Worm (Caenorhabditis elegans) whole organism, L1 larva: ENCODE data around the gene exos-2.

Experiments used
- C04F5.9 ChIP-seq: sonication (generic microtip); optimal IDR thresholded peaks from 2 replicates; lab custom pipeline; 2016; ENCODE audit warnings: missing genetic modification characterization, missing compliant biosample characterization
- C16A3.4 ChIP-seq: fragments of 150-350 bp; optimal IDR thresholded peaks from 2 replicates; lab custom pipeline; 2014; ENCODE audit warnings: missing biosample characterization, missing genetic modification characterization
- F16B12.6 ChIP-seq: fragments of 150-350 bp; optimal IDR thresholded peaks from 2 replicates; lab custom pipeline; 2014; ENCODE audit warnings: missing biosample characterization, missing genetic modification characterization
- Y116A8C.19 ChIP-seq: sonication (generic microtip); optimal IDR thresholded peaks from 2 replicates; lab custom pipeline; 2016; ENCODE audit warnings: missing compliant biosample characterization, missing genetic modification characterization, borderline replicate concordance
- alr-1 ChIP-seq: fragments of 200-800 bp; sonication (Bioruptor generic); optimal IDR thresholded peaks from 2 replicates; lab custom pipeline; 2018; ENCODE audit warnings: borderline replicate concordance, mild to moderate bottlenecking, missing genetic modification characterization, missing compliant biosample characterization
- blmp-1 ChIP-seq: fragments of 150-350 bp; optimal IDR thresholded peaks from 2 replicates; lab custom pipeline; 2014; ENCODE audit warnings: missing biosample characterization, missing genetic modification characterization
- ceh-63 ChIP-seq: fragments of 200-800 bp; sonication (Bioruptor generic); optimal IDR thresholded peaks from 2 replicates; lab custom pipeline; 2018; ENCODE audit warnings: mild to moderate bottlenecking, missing genetic modification characterization, missing compliant biosample characterization
- ceh-8 ChIP-seq: fragments of 200-800 bp; sonication (Bioruptor generic); optimal IDR thresholded peaks from 2 replicates; lab custom pipeline; 2018; ENCODE audit warnings: mild to moderate bottlenecking, missing genetic modification characterization, moderate library complexity, missing compliant biosample characterization
- ceh-82 ChIP-seq, 3 experiments: fragments of 150-350 bp in 1 of 3; sonication (generic microtip) in 2 of 3; optimal IDR thresholded peaks; 2 replicates each; lab custom pipeline; 2014 to 2017; ENCODE audit warnings: missing biosample characterization in 3 of 3, missing genetic modification characterization in 3 of 3
- ceh-90 ChIP-seq: sonication (generic microtip); optimal IDR thresholded peaks from 2 replicates; lab custom pipeline; 2016; ENCODE audit warnings: missing genetic modification characterization, missing compliant biosample characterization
- ces-1 ChIP-seq: fragments of 150-350 bp; optimal IDR thresholded peaks from 2 replicates; lab custom pipeline; 2014; ENCODE audit warnings: missing biosample characterization, missing genetic modification reagents, missing genetic modification characterization
- dpl-1 ChIP-seq, 3 experiments: fragments of 150-350 bp in 2 of 3; sonication (generic microtip) in 1 of 3; optimal IDR thresholded peaks; 2 replicates each; lab custom pipeline; 2014 to 2017; ENCODE audit warnings: missing biosample characterization in 3 of 3, missing genetic modification characterization in 3 of 3, missing genetic modification reagents in 3 of 3
- dsc-1 ChIP-seq: sonication (generic microtip); optimal IDR thresholded peaks from 2 replicates; lab custom pipeline; 2016; ENCODE audit warnings: mild to moderate bottlenecking, missing genetic modification characterization, missing compliant biosample characterization
- efl-1 ChIP-seq, 4 experiments: fragments of 150-350 bp; optimal IDR thresholded peaks in 3 of 4; peaks in 1 of 4; 1 replicate in 1 of 4; 2 replicates in 3 of 4; lab custom pipeline; 2014; ENCODE audit warnings: missing biosample characterization in 2 of 4, missing genetic modification characterization in 2 of 4, missing genetic modification reagents in 2 of 4
- egl-27 ChIP-seq, 2 experiments: fragments of 150-350 bp in 1 of 2; sonication (generic microtip); optimal IDR thresholded peaks; 3 replicates each; lab custom pipeline; 2017 to 2018; ENCODE audit warnings: missing biosample characterization in 2 of 2, missing genetic modification characterization in 2 of 2, missing genetic modification reagents in 2 of 2
- elt-3 ChIP-seq, 6 experiments: fragments of 150-350 bp in 1 of 6; sonication (generic microtip); optimal IDR thresholded peaks; 2 replicates each; lab custom pipeline; 2017 to 2018; ENCODE audit warnings: missing biosample characterization in 6 of 6, missing genetic modification characterization in 6 of 6, inconsistent platforms in 1 of 6
- fkh-10 ChIP-seq: sonication (generic microtip); optimal IDR thresholded peaks from 2 replicates; lab custom pipeline; 2017; ENCODE audit warnings: missing biosample characterization, missing genetic modification reagents, missing genetic modification characterization
- fkh-8 ChIP-seq: sonication (generic microtip); optimal IDR thresholded peaks from 2 replicates; lab custom pipeline; 2016; ENCODE audit warnings: mild to moderate bottlenecking, missing genetic modification characterization, missing compliant biosample characterization
- fos-1 ChIP-seq: fragments of 150-350 bp; optimal IDR thresholded peaks from 2 replicates; lab custom pipeline; 2014; ENCODE audit warnings: missing biosample characterization, missing genetic modification characterization
- grh-1 ChIP-seq: fragments of 200-800 bp; sonication (Bioruptor generic); IDR thresholded peaks from 2 replicates; pipeline ENCODE4 v1.3.6; 2022; ENCODE audit warnings: missing genetic modification reagents, missing genetic modification characterization, missing compliant biosample characterization
- hlh-4 ChIP-seq: sonication (generic microtip); optimal IDR thresholded peaks from 2 replicates; lab custom pipeline; 2016; ENCODE audit warnings: mild to moderate bottlenecking, missing genetic modification characterization, missing compliant biosample characterization
- irx-1 ChIP-seq: sonication (generic microtip); optimal IDR thresholded peaks from 2 replicates; lab custom pipeline; 2016; ENCODE audit warnings: missing genetic modification characterization, missing compliant biosample characterization
- isw-1 ChIP-seq: fragments of 200-800 bp; sonication (Bioruptor generic); IDR thresholded peaks from 2 replicates; pipeline ENCODE4 v1.3.6; 2022; ENCODE audit warnings: missing genetic modification characterization, missing compliant biosample characterization
- jun-1 ChIP-seq: fragments of 150-350 bp; optimal IDR thresholded peaks from 2 replicates; lab custom pipeline; 2014; ENCODE audit warnings: missing biosample characterization, missing genetic modification reagents, missing genetic modification characterization
- lin-14 ChIP-seq: fragments of 200-800 bp; sonication (Bioruptor generic); optimal IDR thresholded peaks from 2 replicates; lab custom pipeline; 2018; ENCODE audit warnings: mild to moderate bottlenecking, missing genetic modification characterization, moderate library complexity, missing compliant biosample characterization
- lin-15B ChIP-seq: fragments of 150-350 bp; sonication (generic microtip); optimal IDR thresholded peaks from 3 replicates; lab custom pipeline; 2014; ENCODE audit warnings: missing biosample characterization, missing genetic modification characterization
- lir-3 ChIP-seq: sonication (generic microtip); optimal IDR thresholded peaks from 2 replicates; lab custom pipeline; 2016; ENCODE audit warnings: mild to moderate bottlenecking, missing genetic modification characterization, moderate library complexity, missing compliant biosample characterization; ENCODE audit not compliant: poor library complexity
- lsy-2 ChIP-seq, 2 experiments: fragments of 150-350 bp; optimal IDR thresholded peaks; 2 replicates each; lab custom pipeline; 2014; ENCODE audit warnings: missing biosample characterization in 2 of 2, missing genetic modification characterization in 2 of 2
- mdl-1 ChIP-seq, 2 experiments: fragments of 150-350 bp; optimal IDR thresholded peaks; 2 replicates each; lab custom pipeline; 2014 to 2017; ENCODE audit warnings: missing biosample characterization in 2 of 2, missing genetic modification characterization in 2 of 2, inconsistent platforms in 1 of 2
- mef-2 ChIP-seq: fragments of 150-350 bp; optimal IDR thresholded peaks from 2 replicates; lab custom pipeline; 2014; ENCODE audit warnings: missing biosample characterization, missing genetic modification characterization
- mep-1 ChIP-seq: fragments of 150-350 bp; optimal IDR thresholded peaks from 2 replicates; lab custom pipeline; 2014; ENCODE audit warnings: missing biosample characterization, missing genetic modification characterization
- nhr-11 ChIP-seq: fragments of 150-350 bp; optimal IDR thresholded peaks from 2 replicates; lab custom pipeline; 2014; ENCODE audit warnings: missing biosample characterization, missing genetic modification characterization
- nhr-12 ChIP-seq: sonication (generic microtip); optimal IDR thresholded peaks from 2 replicates; lab custom pipeline; 2017; ENCODE audit warnings: missing biosample characterization, missing genetic modification characterization
- nhr-20 ChIP-seq: sonication (generic microtip); optimal IDR thresholded peaks from 2 replicates; lab custom pipeline; 2016; ENCODE audit warnings: mild to moderate bottlenecking, missing genetic modification characterization, missing compliant biosample characterization
- nhr-237 ChIP-seq: fragments of 150-350 bp; optimal IDR thresholded peaks from 2 replicates; lab custom pipeline; 2014; ENCODE audit warnings: missing biosample characterization, missing genetic modification characterization
- nhr-47 ChIP-seq: sonication (generic microtip); optimal IDR thresholded peaks from 2 replicates; lab custom pipeline; 2016; ENCODE audit warnings: mild to moderate bottlenecking, missing genetic modification characterization, moderate library complexity, missing compliant biosample characterization
- nhr-71 ChIP-seq: sonication (generic microtip); optimal IDR thresholded peaks from 2 replicates; lab custom pipeline; 2016; ENCODE audit warnings: mild to moderate bottlenecking, missing genetic modification characterization, moderate library complexity, missing compliant biosample characterization
- nhr-77 ChIP-seq: fragments of 150-350 bp; optimal IDR thresholded peaks from 2 replicates; lab custom pipeline; 2014; ENCODE audit warnings: missing biosample characterization, missing genetic modification characterization
- nhr-84 ChIP-seq: sonication (generic microtip); optimal IDR thresholded peaks from 2 replicates; lab custom pipeline; 2017; ENCODE audit warnings: missing biosample characterization, missing genetic modification characterization
- nhr-85 ChIP-seq: sonication (generic microtip); peaks from one replicate; lab custom pipeline; 2016; ENCODE audit warnings: missing genetic modification characterization, inconsistent platforms, missing compliant biosample characterization
- pqm-1 ChIP-seq: sonication (generic microtip); optimal IDR thresholded peaks from 3 replicates; lab custom pipeline; 2017; ENCODE audit warnings: missing biosample characterization, missing genetic modification characterization
- skn-1 ChIP-seq: fragments of 150-350 bp; optimal IDR thresholded peaks from 2 replicates; lab custom pipeline; 2014; ENCODE audit warnings: missing biosample characterization, missing genetic modification characterization
- snu-23 ChIP-seq: sonication (generic microtip); optimal IDR thresholded peaks from 2 replicates; lab custom pipeline; 2016; ENCODE audit warnings: missing genetic modification characterization, missing compliant biosample characterization
- sptf-1 ChIP-seq: fragments of 150-350 bp; optimal IDR thresholded peaks from 2 replicates; lab custom pipeline; 2014; ENCODE audit warnings: missing biosample characterization, missing genetic modification characterization
- swsn-7 ChIP-seq: sonication (generic microtip); optimal IDR thresholded peaks from 2 replicates; lab custom pipeline; 2016; ENCODE audit warnings: missing genetic modification characterization, missing compliant biosample characterization
- tbx-2 ChIP-seq: sonication (generic microtip); optimal IDR thresholded peaks from 2 replicates; lab custom pipeline; 2016; ENCODE audit warnings: missing genetic modification characterization, missing compliant biosample characterization
- tlp-1 ChIP-seq: fragments of 150-350 bp; optimal IDR thresholded peaks from 2 replicates; lab custom pipeline; 2014; ENCODE audit warnings: missing biosample characterization, missing genetic modification characterization
- unc-130 ChIP-seq: fragments of 150-350 bp; optimal IDR thresholded peaks from 2 replicates; lab custom pipeline; 2017; ENCODE audit warnings: missing biosample characterization, missing genetic modification characterization, inconsistent platforms
- unc-30 ChIP-seq: sonication (generic microtip); optimal IDR thresholded peaks from 2 replicates; lab custom pipeline; 2017; ENCODE audit warnings: missing biosample characterization, missing genetic modification characterization
- unc-62 ChIP-seq: fragments of 150-350 bp; optimal IDR thresholded peaks from 2 replicates; lab custom pipeline; 2014; ENCODE audit warnings: missing biosample characterization, missing genetic modification reagents, missing genetic modification characterization
- xbp-1 ChIP-seq: sonication (generic microtip); optimal IDR thresholded peaks from 2 replicates; lab custom pipeline; 2016; ENCODE audit warnings: missing genetic modification characterization, missing compliant biosample characterization

exos-2 gene

ce11 chrIV:6366032-6366431 lies 49.2 kb upstream of the exos-2 start:
- no peak for TF ChIP-seq lir-3 (tag; lab: Kevin White, UChicago)
- peak; percentile 31 for TF ChIP-seq ces-1 (GFP tag; lab: Kevin White, UChicago)
- TF ChIP-seq nhr-237: no peak
- TF ChIP-seq dsc-1 (tag; lab: Kevin White, UChicago): no peak
- no peak for TF ChIP-seq isw-1
- peak; percentile 21 for TF ChIP-seq nhr-71
- TF ChIP-seq sptf-1 (tag; lab: Kevin White, UChicago): no peak
- no peak for TF ChIP-seq snu-23
- no peak for TF ChIP-seq F16B12.6 (tag; lab: Kevin White, UChicago)
- no peak for TF ChIP-seq skn-1 (tag; lab: Kevin White, UChicago)
- no peak for TF ChIP-seq nhr-11 (tag; lab: Kevin White, UChicago)
- TF ChIP-seq tlp-1 (tag; lab: Kevin White, UChicago): no peak
- no peak for TF ChIP-seq unc-62 (GFP tag; lab: Kevin White, UChicago)
- no peak for TF ChIP-seq ceh-8 (GFP tag; lab: Kevin White, UChicago)
- no peak for TF ChIP-seq mef-2 (tag; lab: Kevin White, UChicago)
- no peak for TF ChIP-seq dpl-1 (GFP tag; optimal IDR thresholded peaks at IDR 0.05; lab: Kevin White, UChicago)
- TF ChIP-seq blmp-1 (tag; lab: Kevin White, UChicago): no peak
- TF ChIP-seq pqm-1 (tag; lab: Kevin White, UChicago): no peak
- TF ChIP-seq Y116A8C.19 (tag; lab: Kevin White, UChicago): no peak
- TF ChIP-seq C04F5.9 (tag; lab: Kevin White, UChicago): no peak
- TF ChIP-seq lsy-2 (tag; optimal IDR thresholded peaks at IDR 0.05; lab: Kevin White, UChicago): no peak
- no peak for TF ChIP-seq ceh-63 (GFP tag; lab: Kevin White, UChicago)
- no peak for TF ChIP-seq hlh-4 (tag; lab: Kevin White, UChicago)
- TF ChIP-seq elt-3 (tag; optimal IDR thresholded peaks at IDR 0.05; lab: Kevin White, UChicago): no peak
- no peak for TF ChIP-seq ceh-82 (tag; optimal IDR thresholded peaks at IDR 0.05; lab: Kevin White, UChicago)
- no peak for TF ChIP-seq ceh-90 (tag; lab: Kevin White, UChicago)
- TF ChIP-seq lin-15B (tag; lab: Kevin White, UChicago): no peak
- no peak for TF ChIP-seq tbx-2 (tag; lab: Kevin White, UChicago)
- no peak for TF ChIP-seq fkh-8 (tag; lab: Kevin White, UChicago)
- TF ChIP-seq fkh-10 (GFP tag; lab: Kevin White, UChicago): peak; percentile 67
- no peak for TF ChIP-seq unc-130 (tag; lab: Kevin White, UChicago)
- TF ChIP-seq mdl-1 (tag; optimal IDR thresholded peaks at IDR 0.05; lab: Kevin White, UChicago): no peak
- no peak for TF ChIP-seq grh-1 (GFP tag; lab: Robert Waterston, UW)
- TF ChIP-seq efl-1 (optimal IDR thresholded peaks at IDR 0.05; lab: Kevin White, UChicago): no peak
- peak in 1 of 2 experiments; percentile 39 for TF ChIP-seq efl-1 (GFP tag; optimal IDR thresholded peaks at IDR 0.05 in 1 of 2; lab: Kevin White, UChicago)
- no peak for TF ChIP-seq nhr-47 (tag; lab: Kevin White, UChicago)
- TF ChIP-seq lin-14 (GFP tag; lab: Kevin White, UChicago): peak; percentile 62
- no peak for TF ChIP-seq nhr-84 (tag; lab: Kevin White, UChicago)

- TF ChIP-seq C16A3.4 (tag; lab: Kevin White, UChicago): no peak
- TF ChIP-seq ceh-82 (tag; optimal IDR thresholded peaks at IDR 0.05; lab: Kevin White, UChicago): no peak
- no peak for TF ChIP-seq jun-1
- peak; percentile 2 for TF ChIP-seq xbp-1 (tag; lab: Kevin White, UChicago)
- TF ChIP-seq unc-62 (GFP tag; lab: Kevin White, UChicago): no peak
- no peak for TF ChIP-seq nhr-77 (tag; lab: Kevin White, UChicago)
- no peak for TF ChIP-seq nhr-84 (tag; lab: Kevin White, UChicago)
- peak; percentile 80 for TF ChIP-seq nhr-85
- TF ChIP-seq nhr-20 (tag; lab: Kevin White, UChicago): peak; percentile 22
- no peak for TF ChIP-seq nhr-12 (tag; lab: Kevin White, UChicago)
- peak; percentile 26 for TF ChIP-seq swsn-7 (tag; lab: Kevin White, UChicago)
- TF ChIP-seq fos-1 (tag; lab: Kevin White, UChicago): no peak
- TF ChIP-seq tlp-1 (tag; lab: Kevin White, UChicago): no peak
- no peak for TF ChIP-seq hlh-4 (tag; lab: Kevin White, UChicago)
- peak; percentile 56 for TF ChIP-seq nhr-47 (tag; lab: Kevin White, UChicago)
- TF ChIP-seq unc-130 (tag; lab: Kevin White, UChicago): no peak
- TF ChIP-seq fkh-10 (GFP tag; lab: Kevin White, UChicago): no peak
- no peak for TF ChIP-seq egl-27 (tag; optimal IDR thresholded peaks at IDR 0.05; lab: Kevin White, UChicago)
- TF ChIP-seq lin-14 (GFP tag; lab: Kevin White, UChicago): no peak
- no peak for TF ChIP-seq mep-1 (tag; lab: Kevin White, UChicago)
- peak; percentile 36 for TF ChIP-seq dsc-1 (tag; lab: Kevin White, UChicago)
- TF ChIP-seq unc-30 (tag; lab: Kevin White, UChicago): no peak
- TF ChIP-seq alr-1 (tag; lab: Kevin White, UChicago): no peak
- peak; percentile 58 for TF ChIP-seq nhr-71
- peak; percentile 59 for TF ChIP-seq irx-1 (tag; lab: Kevin White, UChicago)
- TF ChIP-seq lsy-2 (tag; optimal IDR thresholded peaks at IDR 0.05; lab: Kevin White, UChicago): peak in 1 of 2 experiments; percentile 52
Measured at ce11 chrIV:6369489-6369888, 45.8 kb upstream of the exos-2 start.
